Worm (Caenorhabditis elegans): ENCODE data around the gene aakg-5.

- no peak for TF ChIP-seq K09A11.1 (tag; optimal IDR thresholded peaks at IDR 0.05; ENCODE audit: insufficient read depth)
- TF ChIP-seq ceh-22 (tag; optimal IDR thresholded peaks at IDR 0.05), result no peak
- no peak for TF ChIP-seq tbx-2 (tag; optimal IDR thresholded peaks at IDR 0.05)
- TF ChIP-seq tbx-7 (tag; optimal IDR thresholded peaks at IDR 0.05), result no peak
- no peak for TF ChIP-seq pha-4 (tag; optimal IDR thresholded peaks at IDR 0.05)
Observed at ce11 chrII:9974210-9974609, 715 bp downstream of the aakg-5 start.

Measured in whole organism, late embryonic.